Worm (Caenorhabditis elegans) whole organism, L2 larva: Measurements from ENCODE around the gene C01G6.3.

Experiments
- C34F6.9 ChIP-seq: fragments of 150-350 bp; optimal IDR thresholded peaks from 2 replicates; lab custom pipeline; 2014; ENCODE audit warnings: missing biosample characterization, missing genetic modification characterization
- F13H6.1 ChIP-seq: sonication (generic microtip); optimal IDR thresholded peaks from 2 replicates; lab custom pipeline; 2016; ENCODE audit warnings: missing genetic modification characterization, missing compliant biosample characterization
- R02D3.7 ChIP-seq: fragments of 150-350 bp; optimal IDR thresholded peaks from 2 replicates; lab custom pipeline; 2014; ENCODE audit warnings: missing biosample characterization, missing genetic modification characterization
- Y55F3AM.14 ChIP-seq: fragments of 200-800 bp; sonication (Bioruptor generic); optimal IDR thresholded peaks from 2 replicates; lab custom pipeline; 2018; ENCODE audit warnings: mild to moderate bottlenecking, missing genetic modification characterization, missing compliant biosample characterization
- ZK546.5 ChIP-seq: sonication (generic microtip); optimal IDR thresholded peaks from 2 replicates; lab custom pipeline; 2017; ENCODE audit warnings: missing biosample characterization, missing genetic modification characterization
- alr-1 ChIP-seq: fragments of 150-350 bp; optimal IDR thresholded peaks from 2 replicates; lab custom pipeline; 2014; ENCODE audit warnings: missing biosample characterization, missing genetic modification characterization
- aly-2 ChIP-seq: fragments of 150-350 bp; optimal IDR thresholded peaks from 2 replicates; lab custom pipeline; 2014; ENCODE audit warnings: missing biosample characterization, missing genetic modification characterization
- ama-1 ChIP-seq: fragments of 150-350 bp; optimal IDR thresholded peaks from 2 replicates; lab custom pipeline; 2018; ENCODE audit warnings: inconsistent platforms
- blmp-1 ChIP-seq: sonication (generic microtip); optimal IDR thresholded peaks from 2 replicates; lab custom pipeline; 2017; ENCODE audit warnings: missing genetic modification characterization, mild to moderate bottlenecking, missing compliant biosample characterization, antibody characterized with exemption, moderate library complexity; ENCODE audit not compliant: insufficient read depth
- ceh-16 ChIP-seq: fragments of 150-350 bp; optimal IDR thresholded peaks from 2 replicates; lab custom pipeline; 2014; ENCODE audit warnings: missing biosample characterization, missing genetic modification characterization
- ceh-82 ChIP-seq: fragments of 150-350 bp; optimal IDR thresholded peaks from 2 replicates; lab custom pipeline; 2014; ENCODE audit warnings: missing biosample characterization, missing genetic modification characterization
- crh-2 ChIP-seq: sonication (generic microtip); optimal IDR thresholded peaks from 2 replicates; lab custom pipeline; 2017; ENCODE audit warnings: missing biosample characterization, missing genetic modification characterization
- dmd-4 ChIP-seq: sonication (generic microtip); optimal IDR thresholded peaks from 2 replicates; lab custom pipeline; 2017; ENCODE audit warnings: missing biosample characterization, missing genetic modification characterization
- elt-1 ChIP-seq: fragments of 150-350 bp; optimal IDR thresholded peaks from 2 replicates; lab custom pipeline; 2014; ENCODE audit warnings: missing biosample characterization, missing genetic modification characterization
- elt-3 ChIP-seq: sonication (generic microtip); optimal IDR thresholded peaks from 2 replicates; lab custom pipeline; 2017; ENCODE audit warnings: missing biosample characterization, missing genetic modification characterization
- fos-1 ChIP-seq: fragments of 150-350 bp; optimal IDR thresholded peaks from 2 replicates; lab custom pipeline; 2014; ENCODE audit warnings: missing biosample characterization, missing genetic modification characterization
- gmeb-1 ChIP-seq: fragments of 150-350 bp; optimal IDR thresholded peaks from 2 replicates; lab custom pipeline; 2014; ENCODE audit warnings: missing biosample characterization, missing genetic modification characterization
- lin-11 ChIP-seq: fragments of 150-350 bp; sonication (generic microtip); optimal IDR thresholded peaks from 2 replicates; lab custom pipeline; 2014; ENCODE audit warnings: missing biosample characterization, missing genetic modification characterization, inconsistent platforms, mixed read lengths
- lin-13 ChIP-seq: fragments of 150-350 bp; optimal IDR thresholded peaks from 2 replicates; lab custom pipeline; 2014; ENCODE audit warnings: missing biosample characterization, missing genetic modification reagents, missing genetic modification characterization
- lin-39 ChIP-seq: fragments of 150-350 bp; optimal IDR thresholded peaks from 2 replicates; lab custom pipeline; 2014; ENCODE audit warnings: missing biosample characterization, missing genetic modification reagents, missing genetic modification characterization
- lsy-2 ChIP-seq, 2 experiments: fragments of 150-350 bp in 1 of 2; sonication (generic microtip) in 1 of 2; optimal IDR thresholded peaks; 2 replicates each; lab custom pipeline; 2014 to 2017; ENCODE audit warnings: missing biosample characterization in 2 of 2, missing genetic modification characterization in 2 of 2
- mdl-1 ChIP-seq, 2 experiments: fragments of 150-350 bp in 1 of 2; sonication (generic microtip) in 1 of 2; optimal IDR thresholded peaks; 2 replicates each; lab custom pipeline; 2017; ENCODE audit warnings: missing biosample characterization in 2 of 2, missing genetic modification characterization in 2 of 2
- nhr-11 ChIP-seq: fragments of 150-350 bp; optimal IDR thresholded peaks from 2 replicates; lab custom pipeline; 2014; ENCODE audit warnings: missing biosample characterization, missing genetic modification characterization
- nhr-12 ChIP-seq: fragments of 150-350 bp; optimal IDR thresholded peaks from 2 replicates; lab custom pipeline; 2014; ENCODE audit warnings: missing biosample characterization, missing genetic modification characterization
- nhr-129 ChIP-seq: fragments of 150-350 bp; optimal IDR thresholded peaks from 2 replicates; lab custom pipeline; 2014; ENCODE audit warnings: missing biosample characterization, missing genetic modification characterization
- nhr-21 ChIP-seq: fragments of 150-350 bp; optimal IDR thresholded peaks from 2 replicates; lab custom pipeline; 2014; ENCODE audit warnings: missing biosample characterization, missing genetic modification characterization
- nhr-23 ChIP-seq: fragments of 150-350 bp; optimal IDR thresholded peaks from 2 replicates; lab custom pipeline; 2014; ENCODE audit warnings: missing biosample characterization, missing genetic modification reagents, missing genetic modification characterization
- nhr-237 ChIP-seq: fragments of 150-350 bp; optimal IDR thresholded peaks from 2 replicates; lab custom pipeline; 2014; ENCODE audit warnings: missing biosample characterization, missing genetic modification characterization
- nhr-25 ChIP-seq: fragments of 150-350 bp; sonication (generic microtip); optimal IDR thresholded peaks from 3 replicates; lab custom pipeline; 2014; ENCODE audit warnings: missing biosample characterization, missing genetic modification characterization
- nhr-6 ChIP-seq: fragments of 150-350 bp; optimal IDR thresholded peaks from 2 replicates; lab custom pipeline; 2014; ENCODE audit warnings: missing biosample characterization, missing genetic modification characterization
- nhr-77 ChIP-seq: fragments of 150-350 bp; optimal IDR thresholded peaks from 2 replicates; lab custom pipeline; 2014; ENCODE audit warnings: missing biosample characterization, missing genetic modification characterization
- sem-4 ChIP-seq: fragments of 150-350 bp; optimal IDR thresholded peaks from 2 replicates; lab custom pipeline; 2014; ENCODE audit warnings: missing biosample characterization, missing genetic modification reagents, missing genetic modification characterization
- skn-1 ChIP-seq: sonication (generic microtip); optimal IDR thresholded peaks from 2 replicates; lab custom pipeline; 2017; ENCODE audit warnings: missing biosample characterization, missing genetic modification characterization
- sma-3 ChIP-seq: sonication (generic microtip); optimal IDR thresholded peaks from 2 replicates; lab custom pipeline; 2016; ENCODE audit warnings: missing genetic modification reagents, missing genetic modification characterization, missing compliant biosample characterization
- sma-9 ChIP-seq, 2 experiments: fragments of 150-350 bp in 1 of 2; sonication (generic microtip) in 1 of 2; optimal IDR thresholded peaks; 2 replicates each; lab custom pipeline; 2014 to 2016; ENCODE audit warnings: missing genetic modification characterization in 2 of 2, mild to moderate bottlenecking in 1 of 2, missing biosample characterization in 1 of 2, missing compliant biosample characterization in 1 of 2, missing genetic modification reagents in 1 of 2, moderate library complexity in 1 of 2
- snpc-4 ChIP-seq: fragments of 150-350 bp; optimal IDR thresholded peaks from 2 replicates; lab custom pipeline; 2014; ENCODE audit warnings: missing biosample characterization, missing genetic modification characterization
- unc-55 ChIP-seq: fragments of 150-350 bp; sonication (generic microtip); optimal IDR thresholded peaks from 3 replicates; lab custom pipeline; 2014; ENCODE audit warnings: missing biosample characterization, missing genetic modification reagents, missing genetic modification characterization
- unc-62 ChIP-seq: fragments of 150-350 bp; optimal IDR thresholded peaks from 2 replicates; lab custom pipeline; 2014; ENCODE audit warnings: missing biosample characterization, missing genetic modification reagents, missing genetic modification characterization
- zag-1 ChIP-seq: fragments of 150-350 bp; optimal IDR thresholded peaks from 2 replicates; lab custom pipeline; 2014; ENCODE audit warnings: missing biosample characterization, missing genetic modification characterization
- ztf-11 ChIP-seq: sonication (generic microtip); optimal IDR thresholded peaks from 2 replicates; lab custom pipeline; 2017; ENCODE audit warnings: missing biosample characterization, missing genetic modification characterization

C01G6.3 gene

DNA sequence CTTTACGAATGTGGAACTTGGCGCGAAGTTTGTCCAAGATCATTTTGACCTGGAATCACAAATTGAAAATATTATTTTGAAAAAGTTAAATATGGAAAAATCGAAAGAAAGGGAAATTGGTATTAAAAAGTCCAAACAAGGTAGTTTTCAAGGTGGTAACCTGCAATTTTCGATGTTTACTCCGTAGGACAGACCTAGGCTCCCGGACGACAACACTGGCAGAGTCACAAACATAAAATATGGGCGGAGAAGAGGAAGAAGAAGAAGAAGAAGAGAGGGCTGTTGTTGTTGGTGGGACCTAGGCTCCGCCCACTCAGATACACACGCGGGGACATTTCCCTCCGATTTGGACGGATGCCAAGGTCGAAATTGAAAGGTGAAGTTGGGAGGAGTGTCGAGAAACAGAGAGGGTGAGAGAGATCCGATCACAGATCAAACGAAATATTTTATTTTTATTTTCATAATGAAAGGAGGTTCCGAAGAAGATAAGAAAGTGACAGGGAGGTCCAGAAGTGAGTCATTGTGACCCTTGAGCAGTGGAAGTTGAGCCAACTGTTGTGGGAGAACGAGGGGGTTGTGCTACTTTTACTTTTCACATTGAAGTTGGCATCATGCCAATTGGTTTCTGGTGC, 7.6 kb upstream of the C01G6.3 start, which contains the start of gene aqp-2:
Gene aqp-2, minus strand, starts transcription at position 51 of the 632 bp plus-strand sequence.
- TF ChIP-seq ama-1 (lab: Kevin White, UChicago): peak; percentile 17
- peak; percentile 82 for TF ChIP-seq sma-9 (GFP tag; optimal IDR thresholded peaks at IDR 0.05; lab: Kevin White, UChicago)
- TF ChIP-seq sma-9 (tag; optimal IDR thresholded peaks at IDR 0.05; lab: Kevin White, UChicago): no peak
- TF ChIP-seq unc-62 (GFP tag; lab: Kevin White, UChicago): no peak
- no peak for TF ChIP-seq nhr-21 (tag; lab: Kevin White, UChicago)
- peak; percentile 17 for TF ChIP-seq C34F6.9 (tag; lab: Kevin White, UChicago)
- peak in 1 of 2 experiments; percentile 36 for TF ChIP-seq lsy-2 (tag; optimal IDR thresholded peaks at IDR 0.05; lab: Kevin White, UChicago)
- no peak for TF ChIP-seq R02D3.7 (tag; lab: Kevin White, UChicago)
- TF ChIP-seq alr-1 (tag; lab: Kevin White, UChicago): no peak
- TF ChIP-seq nhr-77 (tag; lab: Kevin White, UChicago): no peak
- TF ChIP-seq F13H6.1 (tag; lab: Kevin White, UChicago): peak; percentile 68
- TF ChIP-seq blmp-1: no peak
- no peak for TF ChIP-seq aly-2 (tag; lab: Kevin White, UChicago)
- peak; percentile 31 for TF ChIP-seq nhr-25 (tag; lab: Kevin White, UChicago)
- peak; percentile 2 for TF ChIP-seq fos-1
- TF ChIP-seq nhr-129 (tag; lab: Kevin White, UChicago): peak; percentile 53
- TF ChIP-seq ceh-16: no peak

DNA sequence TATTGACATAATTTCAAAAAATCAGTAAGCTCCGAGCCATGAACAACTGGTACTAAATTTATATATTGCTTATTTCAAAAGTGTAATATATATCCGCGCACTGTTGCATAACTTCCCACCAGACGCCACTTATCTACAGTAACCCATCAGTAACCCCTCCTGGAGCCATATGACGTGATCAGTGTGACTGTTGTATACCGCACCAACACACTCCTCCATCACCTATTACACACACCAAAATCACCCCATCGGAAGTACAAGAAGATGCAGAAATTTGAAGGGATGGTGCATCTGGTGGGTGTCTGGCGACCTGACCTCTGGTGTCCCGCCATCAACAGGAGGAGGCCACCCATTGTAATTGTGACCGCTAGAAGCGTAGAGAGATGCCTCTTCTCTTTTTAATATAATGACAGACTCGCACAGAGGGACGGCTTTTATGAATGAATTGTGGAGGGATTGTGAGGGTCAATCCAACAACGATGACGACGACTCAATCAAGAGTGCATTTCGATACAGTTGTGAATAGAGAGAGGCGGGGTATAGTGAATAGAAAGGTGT, 6.8 kb upstream of the C01G6.3 start:
- TF ChIP-seq nhr-129 (tag; lab: Kevin White, UChicago): no peak
- TF ChIP-seq ceh-16: no peak
- TF ChIP-seq zag-1 (tag; lab: Kevin White, UChicago): no peak
- no peak for TF ChIP-seq mdl-1 (tag; optimal IDR thresholded peaks at IDR 0.05; lab: Kevin White, UChicago)
- no peak for TF ChIP-seq nhr-12 (tag; lab: Kevin White, UChicago)
- no peak for TF ChIP-seq C34F6.9 (tag; lab: Kevin White, UChicago)
- TF ChIP-seq aly-2 (tag; lab: Kevin White, UChicago): no peak
- no peak for TF ChIP-seq skn-1 (tag; lab: Kevin White, UChicago)
- TF ChIP-seq dmd-4 (tag; lab: Kevin White, UChicago): no peak
- TF ChIP-seq ZK546.5: no peak
- TF ChIP-seq nhr-11 (tag; lab: Kevin White, UChicago): no peak
- TF ChIP-seq elt-1: no peak

DNA sequence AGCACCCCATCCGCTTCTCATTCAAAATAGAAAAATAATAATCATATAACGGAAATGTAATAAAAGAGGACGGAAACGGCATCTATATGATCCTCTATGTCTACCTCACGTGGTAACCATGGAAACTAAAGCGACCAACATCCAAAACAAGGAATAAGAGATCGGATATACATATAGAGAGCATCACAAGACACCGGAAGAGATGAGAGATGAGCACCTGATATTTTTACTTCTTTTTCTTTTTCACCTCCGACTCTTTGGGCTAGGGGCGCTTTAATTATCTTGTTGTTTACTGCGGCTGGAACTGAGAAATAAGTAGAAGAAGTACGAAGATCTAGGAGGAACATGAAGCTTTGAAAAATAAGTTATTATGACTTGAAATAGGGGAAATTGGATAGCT, 5.9 kb upstream of the C01G6.3 start:
- TF ChIP-seq F13H6.1 (tag; lab: Kevin White, UChicago) (no peak), C34F6.9 (tag; lab: Kevin White, UChicago) (peak; percentile 53), sma-9 (GFP tag; optimal IDR thresholded peaks at IDR 0.05; lab: Kevin White, UChicago) (peak; percentile 17), sma-9 (tag; optimal IDR thresholded peaks at IDR 0.05; lab: Kevin White, UChicago) (no peak), lsy-2 (tag; optimal IDR thresholded peaks at IDR 0.05; lab: Kevin White, UChicago) (peak in 1 of 2 experiments; percentile 49), nhr-129 (tag; lab: Kevin White, UChicago) (peak; percentile 22)

ce11 chrII:9264689-9265278, 4.9 kb upstream of the C01G6.3 start:
- TF ChIP-seq unc-55 (GFP tag; lab: Kevin White, UChicago) (peak; percentile 54), lsy-2 (tag; optimal IDR thresholded peaks at IDR 0.05; lab: Kevin White, UChicago) (peak in 1 of 2 experiments; percentile 51), skn-1 (tag; lab: Kevin White, UChicago) (no peak), fos-1 (no peak), R02D3.7 (tag; lab: Kevin White, UChicago) (no peak), sma-3 (GFP tag; lab: Kevin White, UChicago) (no peak), snpc-4 (tag; lab: Kevin White, UChicago) (no peak), aly-2 (tag; lab: Kevin White, UChicago) (no peak), sma-9 (GFP tag; optimal IDR thresholded peaks at IDR 0.05; lab: Kevin White, UChicago) (peak; percentile 28), sma-9 (tag; optimal IDR thresholded peaks at IDR 0.05; lab: Kevin White, UChicago) (no peak), sem-4 (tag; lab: Kevin White, UChicago) (peak; percentile 28), ztf-11 (tag; lab: Kevin White, UChicago) (no peak), gmeb-1 (tag; lab: Kevin White, UChicago) (no peak), nhr-21 (tag; lab: Kevin White, UChicago) (no peak), nhr-11 (tag; lab: Kevin White, UChicago) (no peak), elt-3 (tag; lab: Kevin White, UChicago) (no peak), lin-13 (GFP tag; lab: Kevin White, UChicago) (no peak), nhr-12 (tag; lab: Kevin White, UChicago) (no peak), crh-2 (peak; percentile 52), nhr-237 (tag; lab: Kevin White, UChicago) (no peak), ceh-82 (no peak), C34F6.9 (tag; lab: Kevin White, UChicago) (peak; percentile 57), unc-62 (GFP tag; lab: Kevin White, UChicago) (no peak), nhr-77 (tag; lab: Kevin White, UChicago) (no peak), elt-1 (no peak), nhr-23 (tag; lab: Kevin White, UChicago) (no peak), lin-39 (tag; lab: Kevin White, UChicago) (no peak), nhr-6 (tag; lab: Kevin White, UChicago) (no peak), ama-1 (lab: Kevin White, UChicago) (no peak), blmp-1 (no peak), nhr-129 (tag; lab: Kevin White, UChicago) (peak; percentile 64), lin-11 (tag; lab: Kevin White, UChicago) (no peak), ZK546.5 (no peak), Y55F3AM.14 (no peak)
